Fruit fly (Drosophila melanogaster): Measurements from ENCODE around the gene CG6602.

DNA sequence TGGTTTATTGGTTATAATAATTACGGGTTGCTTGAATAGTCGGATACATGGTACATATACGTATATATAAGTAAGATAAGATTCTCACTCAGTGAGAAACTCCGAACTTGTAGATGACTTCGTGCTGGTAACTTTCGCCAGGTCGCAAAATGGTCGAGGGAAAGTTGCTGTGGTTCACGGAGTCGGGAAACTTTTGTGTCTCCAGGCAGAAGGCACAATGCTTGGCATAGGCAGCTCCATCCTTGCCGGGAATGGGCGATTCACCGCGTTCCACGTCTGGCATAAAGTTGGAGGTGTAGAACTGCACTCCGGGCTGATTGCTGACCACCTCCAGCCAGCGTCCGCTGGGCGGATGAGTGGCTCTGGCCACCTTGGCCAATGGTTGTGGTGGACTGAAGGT, 21.3 kb downstream of the CG6602 start, which contains the start of gene CG10469:
- TF ChIP-seq h (optimal IDR thresholded peaks at IDR 0.05) (no peak), Myc (optimal IDR thresholded peaks at IDR 0.05) (no peak)
